Fruit fly (Drosophila melanogaster): ENCODE measurements around the gene RpL21.
A peak's percentile ranks its signal among the peaks of the same experiment; 100 is the strongest.

Gene RpL21

dm6 chr2L:22248230-22248629 lies 555 bp upstream of the RpL21 start (continued):
- TF ChIP-seq pdm3 (GFP tag; optimal IDR thresholded peaks at IDR 0.05) = no peak
- no peak for TF ChIP-seq fd59A (GFP tag; optimal IDR thresholded peaks at IDR 0.05)

DNA sequence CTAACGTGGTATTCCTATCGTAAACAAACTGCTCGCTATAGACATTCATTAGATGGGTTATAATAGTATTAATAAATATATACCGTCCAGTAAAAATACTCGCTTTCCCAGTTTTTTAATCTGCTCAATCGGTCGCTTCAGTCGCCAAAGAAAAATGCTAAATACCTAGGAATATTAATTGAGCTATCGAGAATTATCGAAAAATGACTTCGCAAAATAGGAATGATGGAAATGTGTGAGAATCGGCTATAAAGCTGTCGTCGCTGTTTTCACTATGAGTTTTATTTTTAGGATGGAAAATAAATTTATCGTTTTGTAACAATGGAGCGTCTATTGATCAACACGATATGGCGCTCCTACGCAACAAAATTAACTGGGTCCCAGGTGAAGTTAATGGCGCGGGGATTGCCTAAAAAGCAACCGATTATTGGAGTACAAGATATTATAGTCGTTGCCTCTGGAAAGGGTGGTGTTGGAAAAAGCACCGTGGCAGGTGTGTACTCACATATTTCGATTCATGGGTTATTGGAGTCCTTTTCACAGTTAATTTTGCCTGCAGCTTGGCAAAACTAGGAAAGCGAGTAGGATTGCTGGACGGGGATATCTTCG lies 8.0 kb downstream of the RpL21 start, which contains the start of gene Nubpl:
TSS of gene Nubpl (plus strand) at position 306 of the 609 bp plus-strand sequence.
- TF ChIP-seq CG9139 (GFP tag; optimal IDR thresholded peaks at IDR 0.05) (no peak), dsx (GFP tag; optimal IDR thresholded peaks at IDR 0.05; ENCODE audit: poor library complexity, severe bottlenecking) (no peak), CG31627 (GFP tag; optimal IDR thresholded peaks at IDR 0.05) (peak; percentile 17), Hr39 (GFP tag; optimal IDR thresholded peaks at IDR 0.05) (no peak), OdsH (GFP tag; optimal IDR thresholded peaks at IDR 0.05) (peak; percentile 29)

- TF ChIP-seq Eip78C (GFP tag) (no peak), Hr38 (GFP tag; optimal IDR thresholded peaks at IDR 0.05) (no peak), CG32006 (GFP tag; optimal IDR thresholded peaks at IDR 0.05) (no peak), topi (GFP tag; optimal IDR thresholded peaks at IDR 0.05) (no peak), CG4318 (GFP tag; optimal IDR thresholded peaks at IDR 0.05) (no peak), CG8632 (GFP tag; optimal IDR thresholded peaks at IDR 0.05) (no peak)
Observed at dm6 chr2L:22214276-22214675, 33.4 kb downstream of the RpL21 start, which contains the start of gene Ir40a. Ir40a (minus strand) TSS chr2L:22214376.

Measured in whole organism, prepupa.